Fruit fly (Drosophila melanogaster): ENCODE results near the gene CG44303.

DNA sequence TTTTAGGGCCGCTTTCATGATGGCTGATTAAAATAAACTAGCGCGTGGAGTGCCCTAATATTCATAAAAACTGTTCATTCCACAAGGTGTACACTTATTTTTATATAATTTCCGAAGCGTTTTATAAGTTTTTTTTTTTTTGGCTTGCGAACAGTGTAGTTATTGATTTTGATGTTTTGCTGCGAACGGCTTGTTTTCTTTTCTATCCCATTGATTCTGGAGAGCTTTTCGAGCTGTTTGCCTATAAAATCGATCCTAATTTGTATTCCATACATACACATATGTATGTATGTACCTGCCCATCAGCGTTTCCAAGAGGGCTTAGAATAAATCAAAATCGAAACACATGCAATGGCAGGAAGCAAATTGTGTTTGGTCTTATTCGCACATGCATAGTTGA, 23.0 kb upstream of the CG44303 start:
- TF ChIP-seq ey (GFP tag; optimal IDR thresholded peaks at IDR 0.05) (no peak), Sp1 (GFP tag; optimal IDR thresholded peaks at IDR 0.05) (no peak), GATAd (GFP tag; optimal IDR thresholded peaks at IDR 0.05) (no peak), psq (GFP tag; optimal IDR thresholded peaks at IDR 0.05) (no peak), fru (GFP tag; optimal IDR thresholded peaks at IDR 0.05) (no peak), pan (optimal IDR thresholded peaks at IDR 0.05) (no peak), CrebA (GFP tag; optimal IDR thresholded peaks at IDR 0.05; ENCODE audit: borderline replicate concordance) (no peak), sage (GFP tag; optimal IDR thresholded peaks at IDR 0.05) (no peak), h (GFP tag; optimal IDR thresholded peaks at IDR 0.05) (no peak), Jra (GFP tag; optimal IDR thresholded peaks at IDR 0.05) (no peak), usp (GFP tag; optimal IDR thresholded peaks at IDR 0.05) (no peak), dmrt93B (GFP tag; optimal IDR thresholded peaks at IDR 0.05) (no peak), lola (GFP tag; optimal IDR thresholded peaks at IDR 0.05) (no peak), Hr78 (GFP tag; optimal IDR thresholded peaks at IDR 0.05) (no peak)

Data from whole organism, wandering third instar larva.